Fruit fly (Drosophila melanogaster): Measurements from ENCODE around the gene CG11586.

DNA sequence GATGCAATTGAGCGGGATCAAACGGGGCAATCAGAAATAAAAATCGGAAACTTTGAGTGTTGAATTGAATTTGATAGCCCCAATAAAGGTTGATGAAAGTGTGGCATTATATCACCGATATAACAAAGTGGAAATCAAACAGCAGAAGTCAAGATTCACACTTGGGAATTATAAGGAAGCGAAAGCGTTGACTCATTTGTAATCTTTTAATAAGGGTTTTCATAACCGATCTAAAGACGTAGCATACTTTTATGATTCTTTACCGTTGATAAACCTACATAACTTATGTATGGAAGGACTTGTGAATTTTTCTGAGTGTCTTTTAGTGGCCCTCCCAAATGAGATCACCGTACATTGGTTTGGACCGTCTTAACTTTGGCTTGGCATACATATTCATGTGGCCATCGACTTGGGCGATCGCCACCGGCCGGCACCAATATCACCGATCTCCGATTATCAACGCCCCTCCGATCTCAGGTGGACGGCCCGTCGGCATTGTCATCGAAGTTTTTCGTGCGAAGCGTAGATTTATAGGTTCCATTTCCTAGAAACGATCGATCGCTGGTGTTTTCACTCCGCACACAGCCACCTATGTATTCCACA, 32.8 kb downstream of the CG11586 start:
- TF ChIP-seq CTCF (optimal IDR thresholded peaks at IDR 0.05) = no peak
- no peak for TF ChIP-seq CG8478 (optimal IDR thresholded peaks at IDR 0.05)
